Worm (Caenorhabditis elegans): Measurements from ENCODE around the gene mig-32.
A peak's percentile ranks its signal among the peaks of the same experiment; 100 is the strongest.

- no peak for TF ChIP-seq npax-4 (tag; optimal IDR thresholded peaks at IDR 0.05)
- no peak for TF ChIP-seq unc-3 (GFP tag; conservative IDR thresholded peaks at IDR 0.05)
- TF ChIP-seq unc-3 (tag; optimal IDR thresholded peaks at IDR 0.05) = no peak
- no peak for TF ChIP-seq tbx-2 (tag; optimal IDR thresholded peaks at IDR 0.05)
- no peak for TF ChIP-seq ceh-9 (tag; optimal IDR thresholded peaks at IDR 0.05)
- no peak for TF ChIP-seq syd-9 (tag; optimal IDR thresholded peaks at IDR 0.05)
- no peak for TF ChIP-seq pag-3 (tag; optimal IDR thresholded peaks at IDR 0.05; ENCODE audit: borderline replicate concordance)
- no peak for TF ChIP-seq K09A11.1 (tag; optimal IDR thresholded peaks at IDR 0.05; ENCODE audit: insufficient read depth)
- TF ChIP-seq hlh-8 (tag; optimal IDR thresholded peaks at IDR 0.05) = no peak
- no peak for TF ChIP-seq C08G9.2 (tag; optimal IDR thresholded peaks at IDR 0.05)
- no peak for TF ChIP-seq unc-55 (GFP tag; optimal IDR thresholded peaks at IDR 0.05)
- TF ChIP-seq pqm-1 (tag; optimal IDR thresholded peaks at IDR 0.05) = no peak
- no peak for TF ChIP-seq madf-2 (tag; optimal IDR thresholded peaks at IDR 0.05)
- peak; percentile 71 for TF ChIP-seq unc-42 (tag; optimal IDR thresholded peaks at IDR 0.05)
- no peak for TF ChIP-seq Y22D7AL.16 (tag; optimal IDR thresholded peaks at IDR 0.05)
Observed at ce11 chrIV:12126740-12127472, 34.9 kb upstream of the mig-32 start.
